Fruit fly (Drosophila melanogaster) whole organism, larva: ENCODE results near the gene grp.

ENCODE experiments used
- noc ChIP-seq: fragments of 200-800 bp; sonication (Bioruptor generic); optimal IDR thresholded peaks from 3 replicates; lab custom pipeline; 2019; ENCODE audit warnings: missing biosample characterization, mild to moderate bottlenecking, missing genetic modification characterization, moderate library complexity

Gene grp

DNA sequence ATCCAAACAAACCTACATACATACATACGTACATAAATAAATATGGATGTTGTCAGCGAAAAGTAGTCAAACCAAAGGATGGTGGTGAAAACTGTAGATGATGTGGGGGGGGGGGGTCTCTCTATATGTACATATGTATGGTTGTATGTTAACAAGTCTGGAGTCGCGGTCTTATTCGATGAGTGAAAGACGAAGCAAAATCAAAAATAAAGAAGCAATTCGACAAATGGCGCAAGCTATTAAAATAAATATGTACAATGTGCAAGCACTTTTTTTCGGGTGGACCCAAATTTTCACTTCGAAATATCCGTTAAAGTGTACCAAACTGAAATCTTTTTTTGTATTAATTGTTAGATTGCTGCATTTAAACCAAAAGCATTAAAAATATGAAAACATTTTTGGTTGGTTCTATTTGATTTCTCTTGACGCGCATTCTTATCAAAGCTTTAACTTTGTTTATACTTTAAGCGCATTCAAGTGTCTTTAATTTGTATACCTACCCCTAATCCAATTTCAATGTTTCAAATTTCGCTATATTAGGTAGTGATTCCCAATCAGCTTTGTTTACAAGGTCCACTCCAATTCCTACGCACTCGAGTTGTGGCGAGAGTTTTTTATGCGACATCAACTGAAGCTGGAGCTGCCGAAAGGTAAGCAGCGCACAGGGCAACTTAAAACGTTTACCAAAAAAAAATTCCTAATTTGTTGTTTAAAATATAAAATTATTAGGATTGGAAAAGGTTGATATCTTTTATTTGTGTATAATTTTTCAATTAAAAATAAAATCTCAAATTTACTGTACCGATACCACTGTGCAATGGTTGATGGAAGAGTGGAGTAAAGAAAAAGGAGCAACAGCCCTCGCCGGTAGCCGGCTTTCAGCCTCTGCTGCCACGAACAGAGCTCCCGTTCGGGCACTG is 4.4 kb downstream of the grp start, which contains the start of gene CG31807:
CG31807 (minus strand) TSS at position 51 of the 920 bp plus-strand sequence.
- peak; percentile 63 for TF ChIP-seq noc (tag; lab: Kevin White, UChicago)

DNA sequence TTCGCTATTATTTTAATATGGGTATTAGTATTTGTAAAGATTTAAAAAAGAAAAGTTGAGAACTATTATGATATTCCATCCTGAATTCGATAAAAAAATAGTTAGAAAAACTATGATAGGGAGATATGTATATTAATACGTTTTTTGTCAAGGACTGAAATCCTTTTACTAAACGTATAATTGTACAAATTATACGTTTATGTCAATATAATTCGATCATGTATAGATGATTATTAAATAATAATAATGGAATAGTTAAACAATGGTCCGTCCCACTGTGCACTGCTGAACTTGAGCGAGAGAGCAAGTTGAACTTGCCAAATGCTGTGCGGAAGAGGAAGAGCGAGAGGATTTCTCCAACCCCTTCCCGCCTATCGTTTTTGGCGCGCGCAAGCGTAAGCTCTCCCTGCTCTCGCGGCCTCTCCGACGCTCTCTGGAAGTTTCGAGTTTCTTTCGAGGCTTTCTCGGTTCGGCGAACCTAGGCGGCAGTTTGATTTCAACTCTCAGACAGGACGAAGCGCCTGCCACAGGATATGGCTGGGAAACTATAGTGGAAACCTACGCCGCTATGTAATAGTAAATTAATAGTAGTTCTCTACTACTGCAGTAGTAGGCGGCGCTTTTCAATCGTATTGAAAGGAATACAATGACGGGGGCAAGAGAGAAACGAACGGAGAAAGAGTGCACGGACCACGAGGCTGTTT is 5.2 kb downstream of the grp start:
- TF ChIP-seq noc (tag; lab: Kevin White, UChicago) = peak; percentile 16

DNA sequence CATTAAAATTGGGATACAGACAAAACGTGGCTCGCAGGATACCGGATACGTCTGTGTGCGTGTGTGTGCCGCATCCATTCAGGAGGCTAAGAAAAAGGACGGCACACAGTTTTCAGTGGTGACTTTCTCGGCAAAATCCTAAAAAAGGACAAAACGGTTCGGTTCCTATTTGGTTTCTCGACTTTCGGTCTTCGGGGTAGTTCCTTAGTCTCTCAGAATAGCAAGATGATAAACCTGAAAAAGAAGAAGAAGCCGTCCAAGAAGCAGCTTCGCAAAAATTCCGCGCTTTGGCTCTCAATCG is 5.7 kb downstream of the grp start:
- no peak for TF ChIP-seq noc (tag; lab: Kevin White, UChicago)

- no peak for TF ChIP-seq noc (tag; lab: Kevin White, UChicago)
These were observed 6.7 kb downstream of the grp start for dm6 chr2L:16686412-16687043.

DNA sequence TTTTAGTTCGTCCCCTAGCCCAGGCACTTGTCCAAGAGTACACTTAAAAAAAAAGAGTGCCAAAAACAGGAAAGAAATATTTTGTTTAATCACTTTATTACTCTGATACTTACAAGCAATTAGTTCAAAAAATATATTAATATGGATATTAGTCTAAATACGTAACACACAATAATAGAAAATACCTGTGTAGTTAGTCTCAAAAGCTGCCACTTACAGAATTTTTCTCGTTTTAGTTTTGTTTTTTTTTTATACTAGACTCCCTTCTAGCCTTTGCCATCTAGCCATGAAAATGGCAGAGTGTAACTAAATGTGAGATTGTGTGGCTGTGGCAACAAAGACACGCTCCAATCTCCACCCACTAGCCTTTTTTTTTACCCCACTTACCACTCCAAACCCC is 8.0 kb downstream of the grp start:
- TF ChIP-seq noc (tag; lab: Kevin White, UChicago) = no peak

DNA sequence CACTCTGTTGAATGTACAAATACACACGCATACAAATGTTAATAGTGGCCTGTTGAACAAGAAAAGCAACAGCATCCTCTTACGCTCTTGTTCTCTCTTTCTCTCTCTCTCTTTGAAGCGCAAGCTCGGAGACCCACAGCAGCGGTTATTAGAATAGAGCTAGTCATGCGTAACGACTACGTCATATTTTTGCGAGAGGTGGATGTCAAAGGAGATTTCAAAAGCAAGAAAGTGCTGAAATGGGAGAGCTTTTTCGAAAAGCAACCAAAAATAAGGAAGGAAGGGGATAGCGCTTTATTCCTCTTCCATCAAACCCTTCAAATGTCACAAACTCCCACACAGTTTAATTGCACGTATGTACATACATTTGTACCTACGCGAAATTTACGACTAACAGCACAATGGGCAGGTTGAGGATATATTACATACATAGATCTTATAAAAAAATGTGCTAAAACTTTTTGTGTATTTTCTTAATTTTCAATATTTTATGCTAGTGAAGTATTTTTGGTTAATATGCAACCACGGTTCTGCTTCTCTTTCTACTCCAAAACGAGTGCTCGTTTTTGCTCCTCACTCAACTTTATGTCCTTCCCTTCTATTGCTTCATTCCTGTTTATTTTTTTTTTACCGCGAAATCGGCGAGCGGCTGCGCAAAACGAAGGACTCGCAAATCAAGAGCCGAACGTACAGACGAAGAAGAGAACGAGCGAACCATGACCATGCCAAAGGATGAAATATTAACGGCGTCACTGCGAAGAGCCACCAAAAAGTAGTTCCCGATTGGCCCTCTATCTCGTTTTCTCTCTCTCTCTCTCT is 10.2 kb downstream of the grp start:
- TF ChIP-seq noc (tag; lab: Kevin White, UChicago) = no peak

DNA sequence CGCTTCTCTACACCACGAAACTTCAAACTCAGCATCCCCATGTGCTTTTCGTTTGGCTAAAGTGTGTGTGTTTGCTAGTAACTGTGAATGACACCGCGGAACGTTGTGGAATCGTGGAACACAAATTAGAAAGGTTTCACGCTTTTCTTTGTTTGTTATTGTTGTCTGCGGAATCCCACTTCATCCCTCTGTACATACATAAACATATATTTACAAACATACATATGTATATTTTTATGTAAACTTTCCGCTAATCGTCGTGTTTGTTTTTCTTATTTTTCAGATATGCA is 10.7 kb downstream of the grp start:
- no peak for TF ChIP-seq noc (tag; lab: Kevin White, UChicago)

DNA sequence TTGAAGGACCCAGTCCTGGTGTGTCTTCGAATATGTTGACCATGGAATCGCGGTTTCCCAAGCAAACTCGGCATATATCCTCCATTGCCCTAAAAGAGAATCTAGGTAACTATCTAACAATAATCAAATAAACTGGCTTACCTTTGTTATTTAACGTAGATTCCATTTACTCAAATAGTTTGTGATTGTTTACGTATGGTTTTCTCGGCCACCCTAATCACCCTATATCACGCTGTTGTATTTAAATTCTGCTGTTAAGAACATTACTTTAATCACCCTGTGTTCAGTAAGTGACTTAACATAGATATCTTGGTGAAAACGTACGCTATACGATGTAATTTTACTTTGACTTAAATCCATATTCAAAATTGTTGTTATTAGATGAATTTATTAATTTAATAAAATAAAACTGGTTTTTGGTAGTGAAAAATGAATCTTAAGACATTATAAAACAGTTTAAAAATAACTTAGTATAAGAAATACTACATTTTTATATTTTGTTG is 23.2 kb downstream of the grp start:
- TF ChIP-seq noc (tag; lab: Kevin White, UChicago) = no peak

DNA sequence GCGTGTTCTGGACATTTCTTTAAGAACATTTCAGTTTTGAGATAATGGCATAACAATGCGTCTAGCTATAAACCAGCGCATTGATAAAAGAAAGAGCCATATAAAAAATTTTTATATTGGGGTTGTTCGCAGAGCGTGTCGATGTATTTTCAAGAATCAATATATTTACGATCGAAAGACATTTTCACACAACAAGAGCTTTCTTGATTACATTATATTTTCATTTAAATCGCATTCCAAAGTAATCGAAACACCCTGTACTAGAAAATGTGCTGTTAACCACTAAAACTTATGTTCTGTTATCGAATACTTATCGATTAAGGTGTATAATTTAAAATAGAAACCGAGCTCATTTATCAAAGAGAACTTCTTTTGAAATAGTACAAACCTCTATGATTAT is 23.9 kb downstream of the grp start:
- TF ChIP-seq noc (tag; lab: Kevin White, UChicago) = no peak

dm6 chr2L:16706882-16707775 is 27.3 kb downstream of the grp start:
- TF ChIP-seq noc (tag; lab: Kevin White, UChicago) = no peak

- TF ChIP-seq noc (tag; lab: Kevin White, UChicago) = no peak
These were observed 29.8 kb downstream of the grp start for dm6 chr2L:16709693-16710092.

dm6 chr2L:16710234-16710633 is 30.4 kb downstream of the grp start:
- TF ChIP-seq noc (tag; lab: Kevin White, UChicago) = no peak

DNA sequence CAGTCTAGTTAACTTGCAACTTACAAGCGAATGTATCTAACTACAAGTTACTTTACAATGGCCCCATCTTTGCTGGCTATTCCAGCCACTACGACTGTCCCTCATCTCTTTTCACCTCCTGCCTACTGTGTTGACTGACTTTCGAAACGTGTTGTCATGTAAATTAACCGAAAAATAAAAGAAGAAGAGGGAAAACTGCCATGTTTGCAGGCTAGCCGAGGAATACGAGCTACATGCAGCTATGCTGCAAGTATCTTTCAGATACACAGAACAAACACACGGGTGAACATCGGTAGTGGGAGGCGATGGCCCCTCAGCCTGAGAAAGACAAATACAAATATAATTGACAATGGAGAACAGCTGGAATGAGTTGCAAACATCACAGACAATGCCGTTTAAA is 30.8 kb downstream of the grp start:
- TF ChIP-seq noc (tag; lab: Kevin White, UChicago) = no peak

DNA sequence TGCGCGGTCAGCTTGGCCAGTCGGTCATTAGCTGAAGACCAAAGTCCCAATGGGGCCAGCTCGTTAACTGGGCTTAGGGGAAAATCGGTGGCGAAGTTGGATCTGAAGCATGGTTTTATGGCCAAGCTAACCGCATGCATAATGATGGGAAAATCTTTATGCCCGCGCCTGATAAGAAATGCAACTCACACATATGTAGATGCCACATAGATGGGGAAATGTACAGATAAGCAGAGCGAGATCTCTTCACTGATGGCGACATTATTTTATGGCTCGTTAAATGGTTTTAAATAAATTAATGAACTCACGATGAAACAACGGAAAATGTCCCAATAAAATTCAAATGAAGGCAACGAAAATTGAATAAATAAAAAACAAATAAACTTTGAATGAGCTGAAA is 32.0 kb downstream of the grp start:
- no peak for TF ChIP-seq noc (tag; lab: Kevin White, UChicago)
